Fruit fly (Drosophila melanogaster) whole organism, embryonic: Measurements from ENCODE around the gene CG10959.

ENCODE experiments used
- Atf3 ChIP-seq: fragments of 200-800 bp; sonication (Bioruptor generic); optimal IDR thresholded peaks from 3 replicates; lab custom pipeline; 2016; ENCODE audit warnings: missing biosample characterization, missing genetic modification characterization
- CG10979 ChIP-seq: fragments of 200-800 bp; sonication (Bioruptor generic); optimal IDR thresholded peaks from 2 replicates; lab custom pipeline; 2018; ENCODE audit warnings: missing biosample characterization, mild to moderate bottlenecking, missing genetic modification characterization, moderate library complexity
- CG11504 ChIP-seq: fragments of 200-800 bp; sonication (Bioruptor generic); optimal IDR thresholded peaks from 3 replicates; lab custom pipeline; 2019; ENCODE audit warnings: missing biosample characterization, mild to moderate bottlenecking, missing genetic modification characterization, moderate library complexity
- CG1233 ChIP-seq: fragments of 200-800 bp; sonication (Bioruptor generic); optimal IDR thresholded peaks from 4 replicates; lab custom pipeline; 2018; ENCODE audit warnings: missing biosample characterization, mild to moderate bottlenecking, missing genetic modification characterization
- CG12391 ChIP-seq: fragments of 200-800 bp; sonication (Bioruptor generic); optimal IDR thresholded peaks from 3 replicates; lab custom pipeline; 2018; ENCODE audit warnings: missing biosample characterization, mild to moderate bottlenecking, missing genetic modification characterization, moderate library complexity
- CG12659 ChIP-seq: fragments of 200-800 bp; sonication (Bioruptor generic); optimal IDR thresholded peaks from 3 replicates; lab custom pipeline; 2017; ENCODE audit warnings: mild to moderate bottlenecking, missing biosample characterization, missing genetic modification reagents, missing genetic modification characterization
- CG13424 ChIP-seq: fragments of 200-800 bp; sonication (Bioruptor generic); optimal IDR thresholded peaks from 2 replicates; lab custom pipeline; 2019; ENCODE audit warnings: missing biosample characterization, mild to moderate bottlenecking, missing genetic modification characterization, moderate library complexity
- CG13775 ChIP-seq: fragments of 200-800 bp; sonication (Bioruptor generic); optimal IDR thresholded peaks from 3 replicates; lab custom pipeline; 2017; ENCODE audit warnings: missing biosample characterization, mild to moderate bottlenecking, missing genetic modification characterization
- CG14050 ChIP-seq: fragments of 200-800 bp; sonication (Bioruptor generic); IDR thresholded peaks from 3 replicates; pipeline ENCODE4 v1.3.6; 2022; ENCODE audit warnings: missing biosample characterization, missing genetic modification characterization
- CG15011 ChIP-seq: fragments of 200-800 bp; sonication (Bioruptor generic); optimal IDR thresholded peaks from 3 replicates; lab custom pipeline; 2018; ENCODE audit warnings: missing biosample characterization, mild to moderate bottlenecking, missing genetic modification characterization
- CG16779 ChIP-seq: fragments of 200-800 bp; sonication (Bioruptor generic); IDR thresholded peaks from 2 replicates; pipeline ENCODE4 v1.3.6; 2022; ENCODE audit warnings: missing biosample characterization, missing genetic modification characterization
- CG18262 ChIP-seq: fragments of 200-800 bp; optimal IDR thresholded peaks from 3 replicates; lab custom pipeline; 2019; ENCODE audit warnings: missing biosample characterization, mild to moderate bottlenecking, missing genetic modification characterization, moderate library complexity
- CG30403 ChIP-seq: fragments of 200-800 bp; sonication (Bioruptor generic); optimal IDR thresholded peaks from 3 replicates; lab custom pipeline; 2016; ENCODE audit warnings: missing biosample characterization, missing genetic modification characterization
- CG3065 ChIP-seq: fragments of 200-800 bp; sonication (Bioruptor generic); optimal IDR thresholded peaks from 2 replicates; lab custom pipeline; 2016; ENCODE audit warnings: missing biosample characterization, missing genetic modification characterization
- CG3847 ChIP-seq: fragments of 200-800 bp; sonication (Bioruptor generic); IDR thresholded peaks from 2 replicates; pipeline ENCODE4 v1.3.6; 2022; ENCODE audit warnings: missing biosample characterization, missing genetic modification characterization
- CG3995 ChIP-seq: fragments of 200-800 bp; sonication (Bioruptor generic); optimal IDR thresholded peaks from 3 replicates; lab custom pipeline; 2016; ENCODE audit warnings: missing biosample characterization, missing genetic modification characterization
- CG42726 ChIP-seq: fragments of 200-800 bp; sonication (Bioruptor generic); IDR thresholded peaks from 2 replicates; pipeline ENCODE4 v1.3.6; 2022; ENCODE audit warnings: missing biosample characterization, missing genetic modification characterization; ENCODE audit not compliant: partially characterized antibody
- CG5180 ChIP-seq: fragments of 200-800 bp; sonication (Bioruptor generic); optimal IDR thresholded peaks from 3 replicates; lab custom pipeline; 2017; ENCODE audit warnings: missing biosample characterization, missing genetic modification characterization, mild to moderate bottlenecking, moderate library complexity, missing genetic modification reagents
- CG6654 ChIP-seq: fragments of 200-800 bp; sonication (Bioruptor generic); optimal IDR thresholded peaks from 2 replicates; lab custom pipeline; 2017; ENCODE audit warnings: missing biosample characterization, mild to moderate bottlenecking, missing genetic modification characterization
- CG7271 ChIP-seq: fragments of 200-800 bp; sonication (Bioruptor generic); optimal IDR thresholded peaks from 2 replicates; lab custom pipeline; 2018; ENCODE audit warnings: missing biosample characterization, mild to moderate bottlenecking, missing genetic modification characterization, moderate library complexity
- CG7556 ChIP-seq: fragments of 200-800 bp; sonication (Bioruptor generic); optimal IDR thresholded peaks from 2 replicates; lab custom pipeline; 2017; ENCODE audit warnings: missing biosample characterization, mild to moderate bottlenecking, missing genetic modification characterization
- CG7963 ChIP-seq: fragments of 200-800 bp; sonication (Bioruptor generic); IDR thresholded peaks from 3 replicates; pipeline ENCODE4 v1.3.6; 2022; ENCODE audit warnings: missing biosample characterization, missing genetic modification characterization; ENCODE audit not compliant: partially characterized antibody
- CG8765 ChIP-seq: fragments of 200-800 bp; sonication (Bioruptor generic); IDR thresholded peaks from 2 replicates; pipeline ENCODE4 v1.3.6; 2022; ENCODE audit warnings: missing biosample characterization, missing genetic modification characterization
- Camta ChIP-seq: fragments of 200-800 bp; sonication (Bioruptor generic); optimal IDR thresholded peaks from 2 replicates; lab custom pipeline; 2016; ENCODE audit warnings: missing biosample characterization, missing genetic modification characterization
- HLH4C ChIP-seq: fragments of 200-800 bp; sonication (Bioruptor generic); IDR thresholded peaks from 3 replicates; pipeline ENCODE4 v1.3.6; 2022; ENCODE audit warnings: missing biosample characterization, missing genetic modification characterization; ENCODE audit not compliant: partially characterized antibody
- Hand ChIP-seq: fragments of 200-800 bp; sonication (Bioruptor generic); optimal IDR thresholded peaks from 2 replicates; lab custom pipeline; 2017; ENCODE audit warnings: mild to moderate bottlenecking, missing biosample characterization, missing genetic modification reagents, missing genetic modification characterization
- Lhr ChIP-seq: fragments of 200-800 bp; sonication (Bioruptor generic); optimal IDR thresholded peaks from 3 replicates; lab custom pipeline; 2017; ENCODE audit warnings: mild to moderate bottlenecking, missing biosample characterization, missing genetic modification reagents, missing genetic modification characterization
- Mrtf ChIP-seq: fragments of 200-800 bp; sonication (Bioruptor generic); IDR thresholded peaks from 3 replicates; pipeline ENCODE4 v1.3.6; 2022; ENCODE audit warnings: missing biosample characterization, missing genetic modification characterization
- Ptx1 ChIP-seq: fragments of 200-800 bp; sonication (Bioruptor generic); IDR thresholded peaks from 2 replicates; pipeline ENCODE4 v1.3.6; 2022; ENCODE audit warnings: missing biosample characterization, missing genetic modification characterization
- Spps ChIP-seq: fragments of 200-800 bp; sonication (Bioruptor generic); optimal IDR thresholded peaks from 2 replicates; lab custom pipeline; 2018; ENCODE audit warnings: missing biosample characterization, mild to moderate bottlenecking, missing genetic modification characterization
- Sry-β ChIP-seq: fragments of 200-800 bp; sonication (Bioruptor generic); optimal IDR thresholded peaks from 2 replicates; lab custom pipeline; 2018; ENCODE audit warnings: missing biosample characterization, mild to moderate bottlenecking, missing genetic modification characterization, moderate library complexity
- TFAM ChIP-seq: fragments of 200-800 bp; sonication (Bioruptor generic); optimal IDR thresholded peaks from 2 replicates; lab custom pipeline; 2017; ENCODE audit warnings: missing biosample characterization, missing genetic modification characterization, inconsistent platforms
- ab ChIP-seq: fragments of 200-800 bp; sonication (Bioruptor generic); optimal IDR thresholded peaks from 2 replicates; lab custom pipeline; 2016; ENCODE audit warnings: missing biosample characterization, missing genetic modification characterization
- ewg ChIP-seq: fragments of 200-800 bp; sonication (Bioruptor generic); optimal IDR thresholded peaks from 3 replicates; lab custom pipeline; 2017; ENCODE audit warnings: mild to moderate bottlenecking, missing biosample characterization, missing genetic modification reagents, missing genetic modification characterization
- knrl ChIP-seq: fragments of 200-800 bp; sonication (Bioruptor generic); IDR thresholded peaks from 3 replicates; pipeline ENCODE4 v1.3.6; 2022; ENCODE audit warnings: missing biosample characterization, missing genetic modification characterization; ENCODE audit not compliant: partially characterized antibody
- nau ChIP-seq: fragments of 200-800 bp; sonication (Bioruptor generic); optimal IDR thresholded peaks from 3 replicates; lab custom pipeline; 2017; ENCODE audit warnings: missing biosample characterization, mild to moderate bottlenecking, missing genetic modification characterization, missing genetic modification reagents
- nmo ChIP-seq: fragments of 200-800 bp; sonication (Bioruptor generic); optimal IDR thresholded peaks from 2 replicates; lab custom pipeline; 2018; ENCODE audit warnings: missing biosample characterization, mild to moderate bottlenecking, missing genetic modification characterization, moderate library complexity
- org-1 ChIP-seq: fragments of 200-800 bp; sonication (Bioruptor generic); optimal IDR thresholded peaks from 2 replicates; lab custom pipeline; 2017; ENCODE audit warnings: missing biosample characterization, missing genetic modification characterization
- otp ChIP-seq: fragments of 200-800 bp; sonication (Bioruptor generic); IDR thresholded peaks from 3 replicates; pipeline ENCODE4, ENCODE4 v1.3.6; 2022; ENCODE audit warnings: missing biosample characterization, missing genetic modification characterization
- pum ChIP-seq: fragments of 200-800 bp; sonication (Bioruptor generic); optimal IDR thresholded peaks from 2 replicates; lab custom pipeline; 2016; ENCODE audit warnings: missing biosample characterization, missing genetic modification characterization
- pzg ChIP-seq: fragments of 200-800 bp; sonication (Bioruptor generic); optimal IDR thresholded peaks from 3 replicates; lab custom pipeline; 2018; ENCODE audit warnings: missing biosample characterization, mild to moderate bottlenecking, missing genetic modification characterization, moderate library complexity
- rib ChIP-seq: fragments of 200-800 bp; sonication (Bioruptor generic); IDR thresholded peaks from 2 replicates; pipeline ENCODE4 v1.3.6; 2022; ENCODE audit warnings: missing biosample characterization, missing genetic modification characterization
- salm ChIP-seq: fragments of 200-800 bp; sonication (Bioruptor generic); optimal IDR thresholded peaks from 2 replicates; lab custom pipeline; 2018; ENCODE audit warnings: missing biosample characterization, mild to moderate bottlenecking, missing genetic modification characterization
- tio ChIP-seq: fragments of 200-800 bp; sonication (Bioruptor generic); optimal IDR thresholded peaks from 2 replicates; lab custom pipeline; 2017; ENCODE audit warnings: missing biosample characterization, missing genetic modification characterization, inconsistent platforms
- tna ChIP-seq: fragments of 200-800 bp; sonication (Bioruptor generic); IDR thresholded peaks from 2 replicates; pipeline ENCODE4 v1.3.6; 2022; ENCODE audit warnings: missing biosample characterization, missing genetic modification characterization; ENCODE audit not compliant: partially characterized antibody
- tup ChIP-seq: fragments of 200-800 bp; sonication (Bioruptor generic); optimal IDR thresholded peaks from 2 replicates; lab custom pipeline; 2016; ENCODE audit warnings: missing biosample characterization, mild to moderate bottlenecking, missing genetic modification characterization, moderate library complexity
- unpg ChIP-seq: fragments of 200-800 bp; sonication (Bioruptor generic); optimal IDR thresholded peaks from 3 replicates; lab custom pipeline; 2018; ENCODE audit warnings: missing biosample characterization, mild to moderate bottlenecking, missing genetic modification characterization, moderate library complexity
- vvl ChIP-seq: fragments of 200-800 bp; sonication (Bioruptor generic); IDR thresholded peaks from 2 replicates; pipeline ENCODE4 v1.3.6; 2022; ENCODE audit warnings: missing biosample characterization, missing genetic modification characterization
- wdn ChIP-seq: fragments of 200-800 bp; sonication (Bioruptor generic); IDR thresholded peaks from 2 replicates; pipeline ENCODE4 v1.3.6; 2022; ENCODE audit warnings: missing biosample characterization, missing genetic modification characterization
- zf30C ChIP-seq: fragments of 200-800 bp; sonication (Bioruptor generic); optimal IDR thresholded peaks from 3 replicates; lab custom pipeline; 2018; ENCODE audit warnings: missing biosample characterization, mild to moderate bottlenecking, missing genetic modification characterization

Gene CG10959

DNA sequence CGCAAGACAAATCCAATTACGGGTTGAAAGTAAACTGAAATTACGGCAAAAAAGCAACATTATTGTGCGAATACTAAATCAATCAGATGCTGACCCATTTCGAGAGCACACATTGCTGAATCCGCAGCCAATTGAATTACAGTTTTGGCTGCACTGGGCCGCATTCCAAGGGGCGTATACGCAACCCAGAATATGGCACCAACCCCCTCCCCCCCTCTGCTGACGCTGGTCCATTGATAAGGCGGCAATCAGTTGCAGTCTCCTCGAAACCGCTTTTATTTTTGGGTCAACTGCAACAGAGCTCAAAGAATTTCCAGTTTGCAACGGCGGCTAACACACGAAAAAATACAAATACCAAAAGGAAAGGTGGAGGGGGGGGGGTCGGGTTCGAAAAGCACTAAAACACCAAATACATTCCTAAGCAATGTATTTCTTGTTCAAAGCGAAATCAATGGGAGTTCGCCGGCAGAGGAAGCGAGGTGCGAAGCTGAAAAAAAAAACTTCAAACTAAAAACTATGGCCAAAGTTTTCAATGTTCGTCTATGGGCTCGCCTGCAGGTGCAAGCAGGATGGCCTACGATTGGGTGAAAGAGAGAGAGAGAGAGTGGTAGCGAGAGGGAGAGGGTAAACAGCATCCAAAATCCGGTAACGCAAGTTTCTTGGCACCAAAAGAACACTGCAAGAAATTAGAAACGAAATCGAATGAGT is 47.0 kb downstream of the CG10959 start (continued):
- TF ChIP-seq CG7556 = no peak
- no peak for TF ChIP-seq wdn (GFP tag; lab: Robert Waterston, UW)
- no peak for TF ChIP-seq CG3065 (GFP tag; lab: Kevin White, UChicago)
- TF ChIP-seq HLH4C = no peak
- no peak for TF ChIP-seq CG14050
- no peak for TF ChIP-seq CG3847
- peak; percentile 94 for TF ChIP-seq CG6654 (GFP tag; lab: Kevin White, UChicago)
- TF ChIP-seq CG16779 = no peak
- no peak for TF ChIP-seq rib (GFP tag; lab: Robert Waterston, UW)
- no peak for TF ChIP-seq CG10979 (tag; lab: Kevin White, UChicago)
- TF ChIP-seq tna (GFP tag; lab: Robert Waterston, UW) = no peak
- no peak for TF ChIP-seq org-1
- TF ChIP-seq Hand (GFP tag; lab: Kevin White, UChicago) = no peak
- no peak for TF ChIP-seq CG42726 (GFP tag; lab: Robert Waterston, UW)
- TF ChIP-seq CG7271 (tag; lab: Kevin White, UChicago) = no peak
- no peak for TF ChIP-seq CG5180 (GFP tag; lab: Kevin White, UChicago)
- TF ChIP-seq zf30C (GFP tag; lab: Kevin White, UChicago) = no peak
- no peak for TF ChIP-seq ab
- no peak for TF ChIP-seq salm (tag; lab: Kevin White, UChicago)
- TF ChIP-seq pum (GFP tag; lab: Kevin White, UChicago) = no peak
- TF ChIP-seq Camta (GFP tag; lab: Kevin White, UChicago) = no peak
- no peak for TF ChIP-seq TFAM
- TF ChIP-seq vvl (GFP tag; lab: Robert Waterston, UW) = 0 out of 2 replicates have a peak, but pooled peaks have one; percentile 8
- no peak for TF ChIP-seq CG1233 (GFP tag; lab: Kevin White, UChicago)
- no peak for TF ChIP-seq Spps (tag; lab: Kevin White, UChicago)
- TF ChIP-seq Lhr (GFP tag; lab: Kevin White, UChicago) = no peak
- TF ChIP-seq nau (GFP tag; lab: Kevin White, UChicago) = no peak
- TF ChIP-seq unpg (GFP tag; lab: Kevin White, UChicago) = no peak
- TF ChIP-seq Sry-β (GFP tag; lab: Kevin White, UChicago) = no peak
- no peak for TF ChIP-seq CG30403 (GFP tag; lab: Kevin White, UChicago)
- TF ChIP-seq pzg (GFP tag; lab: Kevin White, UChicago) = no peak
- TF ChIP-seq tup (GFP tag; lab: Kevin White, UChicago) = no peak
- TF ChIP-seq CG8765 (GFP tag; lab: Robert Waterston, UW) = no peak
- TF ChIP-seq ewg = no peak

DNA sequence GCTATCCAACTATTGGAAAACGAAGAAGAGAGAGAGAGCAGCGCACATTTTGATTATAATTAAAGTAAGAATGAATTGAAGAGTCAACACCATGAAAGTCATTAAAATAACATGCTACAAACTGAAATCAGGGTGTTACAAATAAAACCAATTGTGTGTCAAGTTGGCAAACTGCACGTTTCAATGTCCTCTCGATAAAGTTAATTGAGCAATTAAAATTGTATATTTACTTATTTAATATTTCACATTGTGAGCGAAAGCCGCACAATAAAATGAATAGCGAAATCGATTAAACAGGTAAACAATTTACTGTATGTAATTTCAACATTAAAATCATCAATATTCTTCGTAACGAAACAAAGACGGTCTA is 47.6 kb downstream of the CG10959 start:
- TF ChIP-seq CG12391 = peak; percentile 10
- peak; percentile 40 for TF ChIP-seq CG13424
- TF ChIP-seq CG1233 (GFP tag; lab: Kevin White, UChicago) = peak; percentile 9
- 0 out of 3 replicates have a peak, but pooled peaks have one; percentile 14 for TF ChIP-seq otp (GFP tag; lab: Robert Waterston, UW)
- TF ChIP-seq knrl (GFP tag; lab: Robert Waterston, UW) = no peak
- peak; percentile 4 for TF ChIP-seq CG15011
- TF ChIP-seq Atf3 (GFP tag; lab: Kevin White, UChicago) = no peak
- peak; percentile 2 for TF ChIP-seq CG13775
- TF ChIP-seq tio (GFP tag; lab: Kevin White, UChicago) = peak; percentile 56
- 0 out of 3 replicates have a peak, but pooled peaks have one; percentile 5 for TF ChIP-seq Mrtf (GFP tag; lab: Robert Waterston, UW)
- peak; percentile 35 for TF ChIP-seq CG18262 (tag; lab: Kevin White, UChicago)
- TF ChIP-seq CG7963 (GFP tag; lab: Robert Waterston, UW) = no peak
- peak; percentile 2 for TF ChIP-seq CG12659 (GFP tag; lab: Kevin White, UChicago)
- no peak for TF ChIP-seq CG3995 (GFP tag; lab: Kevin White, UChicago)
- peak; percentile 6 for TF ChIP-seq nmo (GFP tag; lab: Kevin White, UChicago)
- TF ChIP-seq CG11504 (tag; lab: Kevin White, UChicago) = peak; percentile 24
- TF ChIP-seq Ptx1 (GFP tag; lab: Robert Waterston, UW) = 0 out of 2 replicates have a peak, but pooled peaks have one; percentile 6
